Worm (Caenorhabditis elegans) whole organism, L4/young adult: Measurements from ENCODE around the gene Y51A2B.4.

Source experiments
- W03F9.2 ChIP-seq: fragments of 150-350 bp; optimal IDR thresholded peaks from 2 replicates; lab custom pipeline; 2014; ENCODE audit warnings: missing biosample characterization, missing genetic modification characterization
- dao-5 ChIP-seq: sonication (generic microtip); optimal IDR thresholded peaks from 2 replicates; lab custom pipeline; 2016; ENCODE audit warnings: missing genotype, missing genetic modification characterization, moderate library complexity, missing compliant biosample characterization
- him-1 ChIP-seq: sonication (generic microtip); optimal IDR thresholded peaks from 2 replicates; lab custom pipeline; 2016; ENCODE audit warnings: missing genotype, missing genetic modification reagents, missing genetic modification characterization, missing compliant biosample characterization

DNA sequence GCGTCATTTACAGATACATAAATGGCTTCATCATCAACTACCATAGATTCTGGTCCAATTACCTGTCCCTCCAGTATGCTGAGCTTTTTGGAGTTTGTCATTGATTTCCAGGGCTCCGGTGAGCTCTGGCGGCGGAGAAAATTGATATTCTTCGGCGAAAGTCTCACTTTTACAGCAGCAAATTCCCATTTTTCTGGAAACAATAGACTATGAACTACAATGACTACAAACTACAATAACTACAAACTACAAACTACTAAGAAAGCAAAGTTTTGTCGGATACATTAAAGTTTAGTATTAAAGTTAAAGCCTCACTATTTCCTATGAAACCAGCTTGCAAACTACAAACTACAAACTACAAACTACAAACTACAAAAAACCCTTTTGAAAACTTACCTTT, 33.2 kb downstream of the Y51A2B.4 start, which contains the start of gene C08E8.2:
- no peak for TF ChIP-seq dao-5 (tag; lab: Kevin White, UChicago)
- TF ChIP-seq him-1: no peak
- no peak for TF ChIP-seq W03F9.2 (tag; lab: Kevin White, UChicago)
